Fruit fly (Drosophila melanogaster): ENCODE measurements around the gene cutlet.

DNA sequence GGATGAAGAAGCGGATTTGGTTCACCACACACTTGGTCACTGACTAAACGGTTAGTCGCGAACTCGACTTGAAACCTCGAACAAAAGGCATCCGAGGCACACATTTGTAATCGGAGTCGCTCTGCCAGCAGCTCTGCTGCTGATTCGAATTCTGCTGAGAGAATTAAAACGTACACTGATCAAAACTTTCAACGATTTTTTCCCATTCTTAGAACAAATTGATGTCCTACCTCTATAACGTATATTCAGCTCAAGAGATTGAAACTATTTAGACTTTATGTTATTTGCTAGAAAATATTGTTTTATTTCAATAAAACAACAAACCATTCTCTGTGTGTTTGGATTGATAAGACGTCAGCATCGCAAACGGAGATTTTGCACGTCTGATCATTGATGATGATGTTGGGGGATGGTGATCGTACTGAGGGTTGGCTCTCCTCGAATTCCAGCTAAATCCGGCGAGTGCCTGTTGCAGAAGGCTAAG, 6.1 kb downstream of the cutlet start, which contains the start of gene CG31778:
- peak; percentile 67 for TF ChIP-seq Blimp-1 (GFP tag; optimal IDR thresholded peaks at IDR 0.05)
- peak; percentile 83 for TF ChIP-seq pdm3 (GFP tag; optimal IDR thresholded peaks at IDR 0.05)
- TF ChIP-seq Sox15 (GFP tag; optimal IDR thresholded peaks at IDR 0.05): peak; percentile 58
- peak; percentile 89 for TF ChIP-seq Hr39 (GFP tag; optimal IDR thresholded peaks at IDR 0.05)
- TF ChIP-seq lz (GFP tag; optimal IDR thresholded peaks at IDR 0.05): peak; percentile 88
- peak; percentile 89 for TF ChIP-seq CG31627 (GFP tag; optimal IDR thresholded peaks at IDR 0.05)
